Worm (Caenorhabditis elegans) whole organism, mixed stage, embryonic: ENCODE measurements around the gene ras-2.

Experiments used
- M03D4.4 ChIP-seq: sonication (generic microtip); optimal IDR thresholded peaks from 2 replicates; lab custom pipeline; 2017; ENCODE audit warnings: mild to moderate bottlenecking, missing genetic modification characterization, missing compliant biosample characterization
- bed-3 ChIP-seq: fragments of 200-800 bp; sonication (Bioruptor generic); optimal IDR thresholded peaks from 3 replicates; lab custom pipeline; 2018; ENCODE audit warnings: mild to moderate bottlenecking, missing genetic modification characterization, moderate library complexity, missing compliant biosample characterization
- blmp-1 ChIP-seq: fragments of 150-350 bp; optimal IDR thresholded peaks from 2 replicates; lab custom pipeline; 2014; ENCODE audit warnings: missing biosample characterization, missing genetic modification characterization
- ceh-39 ChIP-seq: fragments of 150-350 bp; optimal IDR thresholded peaks from 2 replicates; lab custom pipeline; 2014; ENCODE audit warnings: missing biosample characterization, missing genetic modification characterization
- ceh-43 ChIP-seq: fragments of 200-800 bp; sonication (Bioruptor generic); optimal IDR thresholded peaks from 2 replicates; lab custom pipeline; 2018; ENCODE audit warnings: mild to moderate bottlenecking, missing genetic modification characterization, moderate library complexity, missing compliant biosample characterization
- ceh-83 ChIP-seq: fragments of 200-800 bp; sonication (Bioruptor generic); optimal IDR thresholded peaks from 2 replicates; lab custom pipeline; 2018; ENCODE audit warnings: mild to moderate bottlenecking, missing genetic modification characterization, missing compliant biosample characterization
- ces-1 ChIP-seq: fragments of 150-350 bp; optimal IDR thresholded peaks from 2 replicates; lab custom pipeline; 2014; ENCODE audit warnings: missing biosample characterization, missing genetic modification reagents, missing genetic modification characterization
- cnd-1 ChIP-seq: fragments of 200-800 bp; sonication (Bioruptor generic); optimal IDR thresholded peaks from 2 replicates; lab custom pipeline; 2018; ENCODE audit warnings: mild to moderate bottlenecking, missing genetic modification characterization, missing compliant biosample characterization
- drap-1 ChIP-seq: fragments of 200-800 bp; sonication (Bioruptor generic); optimal IDR thresholded peaks from 3 replicates; lab custom pipeline; 2018; ENCODE audit warnings: mild to moderate bottlenecking, missing genetic modification characterization, missing compliant biosample characterization
- elt-1 ChIP-seq: sonication (generic microtip); optimal IDR thresholded peaks from 2 replicates; lab custom pipeline; 2017; ENCODE audit warnings: missing genetic modification characterization, mild to moderate bottlenecking, missing compliant biosample characterization, antibody characterized with exemption, moderate library complexity, borderline replicate concordance; ENCODE audit not compliant: insufficient read depth
- elt-3 ChIP-seq: fragments of 150-350 bp; optimal IDR thresholded peaks from 2 replicates; lab custom pipeline; 2014; ENCODE audit warnings: missing biosample characterization, missing genetic modification characterization
- flh-1 ChIP-seq: fragments of 200-800 bp; sonication (Bioruptor generic); optimal IDR thresholded peaks from 2 replicates; lab custom pipeline; 2018; ENCODE audit warnings: mild to moderate bottlenecking, missing genetic modification characterization, moderate library complexity, missing compliant biosample characterization
- ham-2 ChIP-seq: fragments of 200-800 bp; sonication (Bioruptor generic); optimal IDR thresholded peaks from 2 replicates; lab custom pipeline; 2018; ENCODE audit warnings: mild to moderate bottlenecking, missing genetic modification characterization, missing compliant biosample characterization
- hlh-1 ChIP-seq: fragments of 150-350 bp; optimal IDR thresholded peaks from 2 replicates; lab custom pipeline; 2014; ENCODE audit warnings: missing biosample characterization, missing genetic modification reagents, missing genetic modification characterization
- lin-13 ChIP-seq: fragments of 150-350 bp; optimal IDR thresholded peaks from 2 replicates; lab custom pipeline; 2014; ENCODE audit warnings: missing biosample characterization, missing genetic modification characterization
- lin-32 ChIP-seq: fragments of 200-800 bp; sonication (Bioruptor generic); optimal IDR thresholded peaks from 2 replicates; lab custom pipeline; 2018; ENCODE audit warnings: mild to moderate bottlenecking, missing genetic modification characterization, missing compliant biosample characterization
- lsy-2 ChIP-seq: fragments of 150-350 bp; optimal IDR thresholded peaks from 2 replicates; lab custom pipeline; 2014; ENCODE audit warnings: missing biosample characterization, missing genetic modification characterization
- mab-5 ChIP-seq: fragments of 150-350 bp; optimal IDR thresholded peaks from 2 replicates; lab custom pipeline; 2014; ENCODE audit warnings: missing biosample characterization, missing genetic modification characterization
- mep-1 ChIP-seq: fragments of 150-350 bp; optimal IDR thresholded peaks from 2 replicates; lab custom pipeline; 2017; ENCODE audit warnings: missing biosample characterization, missing genetic modification reagents, missing genetic modification characterization, inconsistent platforms
- mls-2 ChIP-seq: sonication (generic microtip); optimal IDR thresholded peaks from 2 replicates; lab custom pipeline; 2016; ENCODE audit warnings: mild to moderate bottlenecking, missing genetic modification characterization, moderate library complexity, missing compliant biosample characterization
- nhr-12 ChIP-seq: fragments of 150-350 bp; optimal IDR thresholded peaks from 2 replicates; lab custom pipeline; 2014; ENCODE audit warnings: missing biosample characterization, missing genetic modification characterization
- nhr-2 ChIP-seq: fragments of 150-350 bp; optimal IDR thresholded peaks from 2 replicates; lab custom pipeline; 2014; ENCODE audit warnings: missing biosample characterization, missing genetic modification characterization
- nhr-237 ChIP-seq: fragments of 150-350 bp; optimal IDR thresholded peaks from 2 replicates; lab custom pipeline; 2014; ENCODE audit warnings: missing biosample characterization, missing genetic modification characterization
- nhr-28 ChIP-seq: fragments of 150-350 bp; optimal IDR thresholded peaks from 2 replicates; lab custom pipeline; 2014; ENCODE audit warnings: missing biosample characterization, missing genetic modification characterization
- nhr-76 ChIP-seq: sonication (generic microtip); optimal IDR thresholded peaks from 2 replicates; lab custom pipeline; 2017; ENCODE audit warnings: missing biosample characterization, missing genetic modification characterization
- pha-4 ChIP-seq: fragments of 150-350 bp; optimal IDR thresholded peaks from 2 replicates; lab custom pipeline; 2018; ENCODE audit warnings: missing biosample characterization, missing genetic modification reagents, missing genetic modification characterization
- sem-2 ChIP-seq: fragments of 200-800 bp; sonication (Bioruptor generic); optimal IDR thresholded peaks from 2 replicates; lab custom pipeline; 2018; ENCODE audit warnings: mild to moderate bottlenecking, missing genetic modification characterization, missing compliant biosample characterization
- snpc-4 ChIP-seq: fragments of 150-350 bp; optimal IDR thresholded peaks from 2 replicates; lab custom pipeline; 2014; ENCODE audit warnings: missing biosample characterization, missing genetic modification characterization
- sptf-1 ChIP-seq: sonication (generic microtip); optimal IDR thresholded peaks from 2 replicates; lab custom pipeline; 2017; ENCODE audit warnings: mild to moderate bottlenecking, missing genetic modification characterization, moderate library complexity, missing compliant biosample characterization
- tbx-8 ChIP-seq: fragments of 200-800 bp; sonication (Bioruptor generic); optimal IDR thresholded peaks from 2 replicates; lab custom pipeline; 2018; ENCODE audit warnings: mild to moderate bottlenecking, missing genetic modification characterization, moderate library complexity, missing compliant biosample characterization
- unc-120 ChIP-seq: sonication (generic microtip); optimal IDR thresholded peaks from 2 replicates; lab custom pipeline; 2017; ENCODE audit warnings: missing genetic modification characterization, missing compliant biosample characterization; ENCODE audit not compliant: poor library complexity, severe bottlenecking
- unc-39 ChIP-seq: fragments of 150-350 bp; optimal IDR thresholded peaks from 2 replicates; lab custom pipeline; 2014; ENCODE audit warnings: missing biosample characterization, missing genetic modification characterization
- unc-62 ChIP-seq: fragments of 150-350 bp; optimal IDR thresholded peaks from 2 replicates; lab custom pipeline; 2014; ENCODE audit warnings: missing biosample characterization, missing genetic modification reagents, missing genetic modification characterization
- zip-8 ChIP-seq: fragments of 150-350 bp; optimal IDR thresholded peaks from 2 replicates; lab custom pipeline; 2014; ENCODE audit warnings: missing biosample characterization, missing genetic modification characterization
- ztf-11 ChIP-seq: fragments of 150-350 bp; optimal IDR thresholded peaks from 2 replicates; lab custom pipeline; 2014; ENCODE audit warnings: missing biosample characterization, missing genetic modification characterization

The ras-2 gene

DNA sequence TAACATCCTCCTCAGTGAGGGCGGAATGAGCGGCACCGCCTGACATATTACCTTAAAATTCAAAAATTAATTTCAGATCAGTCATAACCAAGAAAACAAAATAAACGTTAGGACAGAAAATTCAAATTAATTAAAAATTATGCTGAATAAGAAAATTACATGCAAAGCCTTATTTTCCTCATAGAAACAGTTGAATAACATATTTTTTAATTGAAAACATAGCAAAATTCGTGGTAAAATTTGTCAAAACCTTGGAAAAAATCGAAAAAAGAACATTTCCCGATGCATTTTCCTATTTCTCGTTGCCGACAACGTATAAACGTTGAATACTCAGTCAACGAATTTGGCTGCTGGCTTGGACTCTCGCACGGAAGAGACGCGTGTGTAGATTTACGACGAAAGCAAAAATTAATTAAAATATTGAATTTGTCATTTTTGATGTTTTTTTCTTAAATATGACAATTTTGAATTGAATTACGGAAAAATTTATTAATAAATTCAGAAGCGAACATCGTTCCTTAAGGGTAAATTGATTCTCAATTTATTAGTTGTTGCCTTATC lies 14.2 kb upstream of the ras-2 start, which contains the start of the genes rps-0 and rbg-3:
Gene rps-0 (minus strand): TSS at position 51 of the 561 bp plus-strand sequence.
Gene rbg-3 (plus strand): TSS at position 424 of the 561 bp plus-strand sequence.
- peak; percentile 17 for TF ChIP-seq elt-3
- peak; percentile 98 for TF ChIP-seq mep-1
- no peak for TF ChIP-seq ztf-11 (tag; lab: Kevin White, UChicago)
- TF ChIP-seq mab-5 (tag; lab: Kevin White, UChicago): peak; percentile 56
- no peak for TF ChIP-seq nhr-28 (tag; lab: Kevin White, UChicago)
- TF ChIP-seq hlh-1 (tag; lab: Kevin White, UChicago): peak; percentile 61
- no peak for TF ChIP-seq mls-2 (tag; lab: Kevin White, UChicago)
- TF ChIP-seq sem-2 (GFP tag; lab: Kevin White, UChicago): no peak
- TF ChIP-seq unc-120 (tag; lab: Kevin White, UChicago): peak; percentile 65
- peak; percentile 43 for TF ChIP-seq drap-1 (GFP tag; lab: Kevin White, UChicago)
- peak; percentile 81 for TF ChIP-seq pha-4 (tag; lab: Kevin White, UChicago)
- no peak for TF ChIP-seq nhr-12 (tag; lab: Kevin White, UChicago)
- TF ChIP-seq nhr-2: no peak
- no peak for TF ChIP-seq M03D4.4 (tag; lab: Kevin White, UChicago)
- TF ChIP-seq ham-2 (GFP tag; lab: Kevin White, UChicago): no peak
- no peak for TF ChIP-seq bed-3 (GFP tag; lab: Kevin White, UChicago)
- TF ChIP-seq flh-1 (GFP tag; lab: Kevin White, UChicago): no peak
- no peak for TF ChIP-seq zip-8 (tag; lab: Kevin White, UChicago)
- TF ChIP-seq nhr-76 (tag; lab: Kevin White, UChicago): no peak
- no peak for TF ChIP-seq unc-62 (GFP tag; lab: Kevin White, UChicago)
- TF ChIP-seq unc-39 (tag; lab: Kevin White, UChicago): no peak
- TF ChIP-seq lsy-2 (tag; lab: Kevin White, UChicago): peak; percentile 90
- TF ChIP-seq ceh-39 (tag; lab: Kevin White, UChicago): peak; percentile 86
- TF ChIP-seq tbx-8 (GFP tag; lab: Kevin White, UChicago): no peak
- TF ChIP-seq nhr-237 (tag; lab: Kevin White, UChicago): peak; percentile 91
- no peak for TF ChIP-seq snpc-4
- TF ChIP-seq elt-1 (tag; lab: Kevin White, UChicago): no peak
- no peak for TF ChIP-seq blmp-1 (tag; lab: Kevin White, UChicago)
- TF ChIP-seq sptf-1 (tag; lab: Kevin White, UChicago): no peak
- no peak for TF ChIP-seq cnd-1 (tag; lab: Kevin White, UChicago)
- TF ChIP-seq ces-1: peak; percentile 96
- TF ChIP-seq lin-32: no peak
- peak; percentile 79 for TF ChIP-seq lin-13
- TF ChIP-seq ceh-43 (GFP tag; lab: Kevin White, UChicago): no peak
- no peak for TF ChIP-seq ceh-83 (GFP tag; lab: Kevin White, UChicago)

DNA sequence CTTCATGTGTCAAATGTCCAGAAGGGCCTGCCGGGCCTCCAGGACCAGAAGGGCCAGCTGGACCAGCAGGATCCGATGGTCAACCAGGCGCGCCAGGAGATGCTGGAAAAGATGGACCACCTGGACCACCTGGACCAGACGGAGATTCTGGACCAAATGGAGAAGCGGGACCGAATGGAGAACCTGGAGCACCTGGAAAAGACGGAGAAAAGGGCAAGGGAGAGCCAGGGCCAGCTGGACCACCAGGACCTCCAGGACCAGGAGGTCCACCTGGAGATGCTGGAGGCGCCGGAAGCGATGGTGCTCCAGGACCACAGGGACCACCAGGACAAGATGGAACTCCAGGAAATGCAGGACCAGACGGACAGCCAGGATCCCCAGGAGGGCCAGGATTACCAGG lies 8.8 kb upstream of the ras-2 start:
- TF ChIP-seq snpc-4 (no peak), blmp-1 (tag; lab: Kevin White, UChicago) (no peak), lsy-2 (tag; lab: Kevin White, UChicago) (no peak), elt-3 (no peak), sptf-1 (tag; lab: Kevin White, UChicago) (no peak)

DNA sequence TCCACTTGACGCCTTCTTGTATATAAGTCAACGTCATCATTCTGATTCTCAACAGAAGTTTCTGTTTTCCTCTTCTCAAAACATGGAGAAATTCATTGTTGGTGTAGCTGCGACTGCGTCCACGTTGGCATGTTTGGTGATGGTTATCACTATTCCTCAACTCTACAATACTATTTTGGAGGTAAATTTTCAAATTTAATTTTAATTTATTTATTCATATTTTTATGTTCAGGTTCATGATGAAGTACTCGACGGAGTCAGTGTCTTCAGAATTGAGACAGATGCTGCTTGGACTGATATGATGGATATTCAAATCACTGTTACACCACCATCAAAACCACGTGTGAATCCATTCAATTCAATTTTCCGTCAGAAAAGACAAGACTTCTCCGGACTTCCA lies 8.2 kb upstream of the ras-2 start, which contains the start of gene col-89:
Gene col-89 (plus strand): TSS at position 19 of the 400 bp plus-strand sequence.
- TF ChIP-seq ceh-83 (GFP tag; lab: Kevin White, UChicago): no peak
- TF ChIP-seq nhr-237 (tag; lab: Kevin White, UChicago): no peak
- TF ChIP-seq lsy-2 (tag; lab: Kevin White, UChicago): no peak
- TF ChIP-seq mls-2 (tag; lab: Kevin White, UChicago): no peak
- TF ChIP-seq sem-2 (GFP tag; lab: Kevin White, UChicago): no peak
- TF ChIP-seq nhr-76 (tag; lab: Kevin White, UChicago): no peak
- TF ChIP-seq nhr-2: no peak
